Fruit fly (Drosophila melanogaster): ENCODE results near the gene CG15385.

CG15385 gene

DNA sequence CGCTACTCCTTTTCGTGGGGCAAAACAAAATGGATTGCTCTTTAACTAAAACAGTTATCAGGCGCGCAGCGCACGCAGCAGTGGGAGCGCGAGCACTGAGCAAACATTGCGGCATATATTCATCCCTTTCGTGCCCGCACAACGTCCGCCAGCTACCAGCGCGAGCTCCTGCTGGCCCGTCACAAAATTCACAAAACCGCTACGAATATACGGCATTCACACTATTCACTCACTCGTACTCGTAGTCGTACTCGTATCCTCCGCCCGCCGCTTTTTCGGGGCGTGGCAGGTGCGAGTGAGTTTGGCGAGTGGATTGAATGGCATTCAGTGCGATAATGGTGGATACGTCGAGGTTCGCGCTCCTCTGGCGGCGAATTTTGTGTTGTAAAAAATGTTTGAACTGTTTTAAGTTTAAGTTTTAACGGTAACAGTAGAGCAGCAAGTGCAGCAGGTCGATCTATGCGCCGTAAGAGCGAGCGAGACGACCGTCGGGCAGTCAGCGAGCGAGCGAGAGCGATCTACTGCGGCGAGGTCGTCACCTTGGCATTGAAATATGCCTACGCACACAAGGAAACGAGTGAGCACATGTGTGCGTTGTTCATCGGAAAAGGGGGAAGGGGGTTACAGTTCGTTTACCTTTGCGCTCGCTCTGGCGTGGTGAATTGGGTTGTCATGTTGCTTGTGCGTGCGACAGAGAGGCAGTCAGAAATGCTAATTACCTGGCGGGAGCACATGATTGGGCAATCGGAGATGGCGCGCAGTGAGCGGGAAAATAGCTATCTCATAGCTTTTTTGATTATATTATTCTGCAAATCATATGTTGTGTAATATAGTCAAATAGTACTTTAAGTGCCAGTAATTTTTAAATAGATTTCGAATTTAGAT is 15.5 kb downstream of the CG15385 start (continued):
- peak; percentile 78 for TF ChIP-seq BtbVII (GFP tag; optimal IDR thresholded peaks at IDR 0.05)
- TF ChIP-seq otp (GFP tag; IDR thresholded peaks at IDR 0.05), result no peak
- TF ChIP-seq pfk (GFP tag; optimal IDR thresholded peaks at IDR 0.05), result peak; percentile 24
- no peak for TF ChIP-seq klu (GFP tag; IDR thresholded peaks at IDR 0.05)
- no peak for TF ChIP-seq sens-2 (GFP tag; IDR thresholded peaks at IDR 0.05)
- TF ChIP-seq MTF-1 (GFP tag; optimal IDR thresholded peaks at IDR 0.05; ENCODE audit: borderline replicate concordance), result peak; percentile 42
- TF ChIP-seq NFAT (GFP tag; IDR thresholded peaks at IDR 0.05), result no peak
- TF ChIP-seq CG17385 (GFP tag; optimal IDR thresholded peaks at IDR 0.05), result peak; percentile 3
- peak; percentile 62 for TF ChIP-seq CG6765 (GFP tag; optimal IDR thresholded peaks at IDR 0.05)
- TF ChIP-seq TFAM (GFP tag; optimal IDR thresholded peaks at IDR 0.05), result no peak
- no peak for TF ChIP-seq sob (GFP tag; IDR thresholded peaks at IDR 0.05)
- peak; percentile 76 for TF ChIP-seq HHEX (GFP tag; optimal IDR thresholded peaks at IDR 0.05)
- no peak for TF ChIP-seq al (GFP tag; IDR thresholded peaks at IDR 0.05)
- TF ChIP-seq ind (GFP tag; optimal IDR thresholded peaks at IDR 0.05), result peak; percentile 13
- peak; percentile 86 for TF ChIP-seq HmgZ (tag; optimal IDR thresholded peaks at IDR 0.05)
- no peak for TF ChIP-seq CG11085 (GFP tag; IDR thresholded peaks at IDR 0.05)
- TF ChIP-seq CG8359 (GFP tag; optimal IDR thresholded peaks at IDR 0.05; ENCODE audit: borderline replicate concordance), result peak; percentile 13
- no peak for TF ChIP-seq CG16813 (GFP tag; IDR thresholded peaks at IDR 0.05; ENCODE audit: partially characterized antibody)
- peak; percentile 1 for TF ChIP-seq CG9437 (GFP tag; optimal IDR thresholded peaks at IDR 0.05)
- TF ChIP-seq CG12391 (tag; optimal IDR thresholded peaks at IDR 0.05), result peak; percentile 65
- peak; percentile 52 for TF ChIP-seq CG2116 (GFP tag; optimal IDR thresholded peaks at IDR 0.05)
- no peak for TF ChIP-seq B-H1 (GFP tag; IDR thresholded peaks at IDR 0.05)
- peak; percentile 92 for TF ChIP-seq Deaf1 (tag; optimal IDR thresholded peaks at IDR 0.05)
- TF ChIP-seq Eip74EF (GFP tag; optimal IDR thresholded peaks at IDR 0.05), result peak in 1 of 2 experiments; percentile 94
- peak; percentile 28 for TF ChIP-seq Bdp1 (GFP tag; optimal IDR thresholded peaks at IDR 0.05)
- no peak for TF ChIP-seq jigr1 (GFP tag; IDR thresholded peaks at IDR 0.05)
- TF ChIP-seq CG33213 (GFP tag; optimal IDR thresholded peaks at IDR 0.05), result peak; percentile 63
- TF ChIP-seq CG1647 (GFP tag; optimal IDR thresholded peaks at IDR 0.05), result no peak
- TF ChIP-seq mld (GFP tag; IDR thresholded peaks at IDR 0.05; ENCODE audit: partially characterized antibody), result no peak
- TF ChIP-seq chm (GFP tag; IDR thresholded peaks at IDR 0.05), result no peak
- peak; percentile 17 for TF ChIP-seq CG3995 (GFP tag; optimal IDR thresholded peaks at IDR 0.05)
- peak; percentile 74 for TF ChIP-seq CG4328 (GFP tag; optimal IDR thresholded peaks at IDR 0.05)
- TF ChIP-seq CG9609 (GFP tag; optimal IDR thresholded peaks at IDR 0.05), result no peak
- no peak for TF ChIP-seq slp2 (GFP tag; optimal IDR thresholded peaks at IDR 0.05)
- TF ChIP-seq CG5953 (GFP tag; IDR thresholded peaks at IDR 0.05), result no peak
- peak; percentile 87 for TF ChIP-seq Nf-YC (tag; optimal IDR thresholded peaks at IDR 0.05)
- no peak for TF ChIP-seq CG31224 (GFP tag; IDR thresholded peaks at IDR 0.05)
- peak; percentile 40 for TF ChIP-seq nerfin-1 (tag; optimal IDR thresholded peaks at IDR 0.05)
- peak; percentile 63 for TF ChIP-seq nmo (GFP tag; optimal IDR thresholded peaks at IDR 0.05)
- no peak for TF ChIP-seq Hmx (GFP tag; optimal IDR thresholded peaks at IDR 0.05)
- peak; percentile 38 for TF ChIP-seq Sox100B (GFP tag; optimal IDR thresholded peaks at IDR 0.05)
- no peak for TF ChIP-seq danr (GFP tag; IDR thresholded peaks at IDR 0.05)
- no peak for TF ChIP-seq trh (GFP tag; optimal IDR thresholded peaks at IDR 0.05)
- no peak for TF ChIP-seq CG10274 (GFP tag; optimal IDR thresholded peaks at IDR 0.05)
- TF ChIP-seq ATbp (GFP tag; optimal IDR thresholded peaks at IDR 0.05), result no peak
- TF ChIP-seq CG2120 (GFP tag; optimal IDR thresholded peaks at IDR 0.05), result peak; percentile 70
- peak; percentile 55 for TF ChIP-seq CG2875 (GFP tag; optimal IDR thresholded peaks at IDR 0.05)
- TF ChIP-seq CG18476 (GFP tag; optimal IDR thresholded peaks at IDR 0.05), result peak; percentile 15
- TF ChIP-seq Drgx (GFP tag; IDR thresholded peaks at IDR 0.05), result no peak
